Worm (Caenorhabditis elegans) whole organism, L4 larva: Measurements from ENCODE around the gene F07A11.4.

Experiments
- F44E2.7 ChIP-seq: fragments of 200-800 bp; sonication (Bioruptor generic); IDR thresholded peaks from 2 replicates; pipeline ENCODE4 v2.1.2; 2022; ENCODE audit warnings: missing genetic modification characterization, missing compliant biosample characterization
- Y105C5A.15 ChIP-seq: fragments of 200-800 bp; sonication (Bioruptor generic); IDR thresholded peaks from 2 replicates; pipeline ENCODE4 v1.3.6; 2022; ENCODE audit warnings: missing genetic modification characterization, missing compliant biosample characterization
- Y5F2A.4 ChIP-seq: fragments of 200-800 bp; sonication (Bioruptor generic); optimal IDR thresholded peaks from 2 replicates; lab custom pipeline; 2018; ENCODE audit warnings: mild to moderate bottlenecking, missing genetic modification characterization, missing compliant biosample characterization
- ceh-82 ChIP-seq: sonication (generic microtip); optimal IDR thresholded peaks from 2 replicates; lab custom pipeline; 2017; ENCODE audit warnings: missing biosample characterization, missing genetic modification characterization
- ctbp-1 ChIP-seq: fragments of 200-800 bp; sonication (Bioruptor generic); IDR thresholded peaks from 2 replicates; pipeline ENCODE4 v1.3.6; 2022; ENCODE audit warnings: missing genetic modification reagents, missing genetic modification characterization, missing compliant biosample characterization
- daf-8 ChIP-seq: fragments of 200-800 bp; sonication (Bioruptor generic); IDR thresholded peaks from 2 replicates; pipeline ENCODE4 v1.3.6; 2022; ENCODE audit warnings: missing genetic modification characterization, missing compliant biosample characterization
- dve-1 ChIP-seq: sonication (generic microtip); optimal IDR thresholded peaks from 2 replicates; lab custom pipeline; 2017; ENCODE audit warnings: antibody characterized with exemption, mild to moderate bottlenecking, missing genetic modification characterization, missing compliant biosample characterization; ENCODE audit not compliant: insufficient read depth
- nhr-28 ChIP-seq: fragments of 150-350 bp; optimal IDR thresholded peaks from 2 replicates; lab custom pipeline; 2014; ENCODE audit warnings: missing biosample characterization, missing genetic modification characterization
- skn-1 ChIP-seq: fragments of 150-350 bp; optimal IDR thresholded peaks from 2 replicates; lab custom pipeline; 2014; ENCODE audit warnings: missing biosample characterization, missing genetic modification characterization
- snpc-4 ChIP-seq: fragments of 150-350 bp; optimal IDR thresholded peaks from 2 replicates; lab custom pipeline; 2014; ENCODE audit warnings: missing biosample characterization, missing genetic modification characterization

DNA sequence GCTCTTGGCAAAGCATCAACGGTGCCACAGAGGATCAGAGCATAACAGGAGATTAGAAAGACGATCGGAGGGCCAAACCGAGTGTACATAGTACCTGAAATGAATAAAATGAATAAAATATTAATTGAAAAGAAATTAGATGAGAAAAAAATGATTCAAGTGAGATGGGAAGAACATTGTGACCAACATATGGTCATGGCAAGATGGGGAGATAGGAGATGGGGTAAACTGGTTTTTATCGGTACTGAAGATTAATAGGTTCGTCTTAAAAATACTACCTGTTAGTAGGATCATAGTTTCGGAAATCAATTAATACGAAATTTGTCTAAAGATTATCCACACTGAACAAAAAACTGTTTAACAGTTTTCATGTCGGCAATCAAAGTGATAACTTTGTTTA is 56.3 kb downstream of the F07A11.4 start, which contains the start of gene nep-1:
- TF ChIP-seq F44E2.7 (no peak), dve-1 (tag; lab: Kevin White, UChicago) (no peak), daf-8 (GFP tag; lab: Robert Waterston, UW) (no peak), Y105C5A.15 (GFP tag; lab: Robert Waterston, UW) (no peak), snpc-4 (tag; lab: Kevin White, UChicago) (no peak), ceh-82 (tag; lab: Kevin White, UChicago) (no peak), skn-1 (tag; lab: Kevin White, UChicago) (no peak), nhr-28 (tag; lab: Kevin White, UChicago) (peak; percentile 3), ctbp-1 (GFP tag; lab: Robert Waterston, UW) (no peak), Y5F2A.4 (no peak)
